Worm (Caenorhabditis elegans): Measurements from ENCODE around the gene bra-1.

- TF ChIP-seq ztf-29 (GFP tag; IDR thresholded peaks at IDR 0.05) (no peak), flt-1 (GFP tag; IDR thresholded peaks at IDR 0.05) (no peak), tab-1 (GFP tag; IDR thresholded peaks at IDR 0.05) (no peak)
Observed at ce11 chrX:13569854-13570253, 28.4 kb upstream of the bra-1 start, which contains the start of gene R01E6.7.

Measured in whole organism, midembryonic.